Worm (Caenorhabditis elegans) whole organism, L4/young adult: Measurements from ENCODE around the gene R02C2.1.
A peak's percentile ranks its signal among the peaks of the same experiment; 100 is the strongest.

Source experiments
- W03F9.2 ChIP-seq: fragments of 150-350 bp; optimal IDR thresholded peaks from 2 replicates; lab custom pipeline; 2014; ENCODE audit warnings: missing biosample characterization, missing genetic modification characterization
- dao-5 ChIP-seq: sonication (generic microtip); optimal IDR thresholded peaks from 2 replicates; lab custom pipeline; 2016; ENCODE audit warnings: missing genotype, missing genetic modification characterization, moderate library complexity, missing compliant biosample characterization
- him-1 ChIP-seq: sonication (generic microtip); optimal IDR thresholded peaks from 2 replicates; lab custom pipeline; 2016; ENCODE audit warnings: missing genotype, missing genetic modification reagents, missing genetic modification characterization, missing compliant biosample characterization

Gene R02C2.1

ce11 chrV:238094-238493 lies at the start of gene R02C2.1:
Gene R02C2.1 (minus strand): TSS chrV:238194.
- TF ChIP-seq W03F9.2 (tag; lab: Kevin White, UChicago) (no peak), dao-5 (tag; lab: Kevin White, UChicago) (no peak), him-1 (no peak)

ce11 chrV:285298-285697 lies 47.3 kb upstream of the R02C2.1 start:
- TF ChIP-seq W03F9.2 (tag; lab: Kevin White, UChicago), result no peak
- no peak for TF ChIP-seq dao-5 (tag; lab: Kevin White, UChicago)
- TF ChIP-seq him-1, result no peak

ce11 chrV:284808-285207 lies 46.8 kb upstream of the R02C2.1 start:
- TF ChIP-seq dao-5 (tag; lab: Kevin White, UChicago) (no peak), W03F9.2 (tag; lab: Kevin White, UChicago) (no peak), him-1 (no peak)

- TF ChIP-seq W03F9.2 (tag; lab: Kevin White, UChicago) (no peak), dao-5 (tag; lab: Kevin White, UChicago) (no peak), him-1 (no peak)
These were observed 46.0 kb upstream of the R02C2.1 start for ce11 chrV:283953-284352.

ce11 chrV:281616-282015 lies 43.6 kb upstream of the R02C2.1 start, which contains the start of gene npr-5:
Gene npr-5 (minus strand): TSS chrV:281716.
- TF ChIP-seq dao-5 (tag; lab: Kevin White, UChicago) (no peak), him-1 (no peak), W03F9.2 (tag; lab: Kevin White, UChicago) (no peak)

ce11 chrV:281111-281510 lies 43.1 kb upstream of the R02C2.1 start:
- TF ChIP-seq dao-5 (tag; lab: Kevin White, UChicago) (no peak), him-1 (no peak), W03F9.2 (tag; lab: Kevin White, UChicago) (no peak)

ce11 chrV:272837-273236 lies 34.8 kb upstream of the R02C2.1 start, which contains the start of gene nlp-70:
Gene nlp-70 (minus strand): TSS chrV:272937.
- TF ChIP-seq W03F9.2 (tag; lab: Kevin White, UChicago), result no peak
- TF ChIP-seq dao-5 (tag; lab: Kevin White, UChicago), result no peak
- no peak for TF ChIP-seq him-1

ce11 chrV:268007-268406 lies 30.0 kb upstream of the R02C2.1 start, which contains the start of gene lgc-26:
Gene lgc-26 (plus strand): TSS chrV:268307.
- TF ChIP-seq dao-5 (tag; lab: Kevin White, UChicago) (no peak), him-1 (no peak), W03F9.2 (tag; lab: Kevin White, UChicago) (no peak)

ce11 chrV:265062-265963 lies 27.3 kb upstream of the R02C2.1 start:
- TF ChIP-seq him-1, result peak; percentile 53

- TF ChIP-seq dao-5 (tag; lab: Kevin White, UChicago), result no peak
- no peak for TF ChIP-seq him-1
- TF ChIP-seq W03F9.2 (tag; lab: Kevin White, UChicago), result no peak
These were observed 22.3 kb upstream of the R02C2.1 start for ce11 chrV:260334-260733.

- no peak for TF ChIP-seq W03F9.2 (tag; lab: Kevin White, UChicago)
- no peak for TF ChIP-seq dao-5 (tag; lab: Kevin White, UChicago)
- TF ChIP-seq him-1, result no peak
These were observed 20.7 kb upstream of the R02C2.1 start, which contains the start of gene nhr-204 for ce11 chrV:258730-259129. Gene nhr-204 (minus strand): TSS chrV:258830.

ce11 chrV:254591-254990 lies 16.6 kb upstream of the R02C2.1 start, which contains the start of gene str-121:
Gene str-121 (minus strand): TSS chrV:254691.
- TF ChIP-seq dao-5 (tag; lab: Kevin White, UChicago) (no peak), him-1 (no peak), W03F9.2 (tag; lab: Kevin White, UChicago) (no peak)

ce11 chrV:251652-252051 lies 13.7 kb upstream of the R02C2.1 start, which contains the start of gene oac-39:
Gene oac-39 (minus strand): TSS chrV:251752.
- TF ChIP-seq W03F9.2 (tag; lab: Kevin White, UChicago) (no peak), him-1 (no peak), dao-5 (tag; lab: Kevin White, UChicago) (no peak)

- no peak for TF ChIP-seq W03F9.2 (tag; lab: Kevin White, UChicago)
- no peak for TF ChIP-seq dao-5 (tag; lab: Kevin White, UChicago)
- no peak for TF ChIP-seq him-1
These were observed 10.6 kb upstream of the R02C2.1 start for ce11 chrV:248636-249035.
